Worm (Caenorhabditis elegans) whole organism, L4 larva: ENCODE results near the gene Y38F2AR.12.

ENCODE experiments used
- daf-12 ChIP-seq: fragments of 150-350 bp; optimal IDR thresholded peaks from 2 replicates; lab custom pipeline; 2014; ENCODE audit warnings: missing biosample characterization, missing genetic modification reagents, missing genetic modification characterization
- daf-16 ChIP-seq, 3 experiments: sonication (generic microtip); optimal IDR thresholded peaks; 2 replicates each; lab custom pipeline; 2016 to 2017; ENCODE audit warnings: missing genetic modification characterization in 3 of 3, missing genetic modification reagents in 3 of 3, mild to moderate bottlenecking in 2 of 3, missing compliant biosample characterization in 2 of 3, missing biosample characterization in 1 of 3, moderate library complexity in 1 of 3
- lin-39 ChIP-seq: fragments of 150-350 bp; optimal IDR thresholded peaks from 2 replicates; lab custom pipeline; 2014; ENCODE audit warnings: missing biosample characterization, missing genetic modification reagents, missing genetic modification characterization
- saeg-2 ChIP-seq: fragments of 200-800 bp; sonication (Bioruptor generic); IDR thresholded peaks from 2 replicates; pipeline ENCODE4 v1.3.6; 2022; ENCODE audit warnings: missing genetic modification reagents, missing genetic modification characterization, missing compliant biosample characterization
- zfp-3 ChIP-seq: fragments of 200-800 bp; sonication (Bioruptor generic); conservative IDR thresholded peaks from 2 replicates; pipeline ENCODE4 v1.3.6; 2022; ENCODE audit warnings: missing genetic modification reagents, missing genetic modification characterization, missing compliant biosample characterization

- TF ChIP-seq lin-39 (tag; lab: Kevin White, UChicago): no peak
- TF ChIP-seq daf-12 (tag; lab: Kevin White, UChicago): no peak
- peak; percentile 72 to 88 for TF ChIP-seq daf-16 (GFP tag; optimal IDR thresholded peaks at IDR 0.05; lab: Kevin White, UChicago)
- peak; percentile 76 for TF ChIP-seq daf-16 (tag; optimal IDR thresholded peaks at IDR 0.05; lab: Kevin White, UChicago)
- TF ChIP-seq zfp-3 (GFP tag; lab: Robert Waterston, UW): peak; percentile 95
- peak; percentile 86 for TF ChIP-seq saeg-2
Observed at ce11 chrIV:2388949-2389495, 23.2 kb downstream of the Y38F2AR.12 start, which contains the start of gene trap-3.
